Worm (Caenorhabditis elegans) whole organism, mixed stage, embryonic: ENCODE results near the gene C11E4.7.

Source experiments
- M03D4.4 ChIP-seq: sonication (generic microtip); optimal IDR thresholded peaks from 2 replicates; lab custom pipeline; 2017; ENCODE audit warnings: mild to moderate bottlenecking, missing genetic modification characterization, missing compliant biosample characterization
- bed-3 ChIP-seq: fragments of 200-800 bp; sonication (Bioruptor generic); optimal IDR thresholded peaks from 3 replicates; lab custom pipeline; 2018; ENCODE audit warnings: mild to moderate bottlenecking, missing genetic modification characterization, moderate library complexity, missing compliant biosample characterization
- blmp-1 ChIP-seq: fragments of 150-350 bp; optimal IDR thresholded peaks from 2 replicates; lab custom pipeline; 2014; ENCODE audit warnings: missing biosample characterization, missing genetic modification characterization
- ceh-39 ChIP-seq: fragments of 150-350 bp; optimal IDR thresholded peaks from 2 replicates; lab custom pipeline; 2014; ENCODE audit warnings: missing biosample characterization, missing genetic modification characterization
- ceh-43 ChIP-seq: fragments of 200-800 bp; sonication (Bioruptor generic); optimal IDR thresholded peaks from 2 replicates; lab custom pipeline; 2018; ENCODE audit warnings: mild to moderate bottlenecking, missing genetic modification characterization, moderate library complexity, missing compliant biosample characterization
- ces-1 ChIP-seq: fragments of 150-350 bp; optimal IDR thresholded peaks from 2 replicates; lab custom pipeline; 2014; ENCODE audit warnings: missing biosample characterization, missing genetic modification reagents, missing genetic modification characterization
- cnd-1 ChIP-seq: fragments of 200-800 bp; sonication (Bioruptor generic); optimal IDR thresholded peaks from 2 replicates; lab custom pipeline; 2018; ENCODE audit warnings: mild to moderate bottlenecking, missing genetic modification characterization, missing compliant biosample characterization
- drap-1 ChIP-seq: fragments of 200-800 bp; sonication (Bioruptor generic); optimal IDR thresholded peaks from 3 replicates; lab custom pipeline; 2018; ENCODE audit warnings: mild to moderate bottlenecking, missing genetic modification characterization, missing compliant biosample characterization
- elt-1 ChIP-seq: sonication (generic microtip); optimal IDR thresholded peaks from 2 replicates; lab custom pipeline; 2017; ENCODE audit warnings: missing genetic modification characterization, mild to moderate bottlenecking, missing compliant biosample characterization, antibody characterized with exemption, moderate library complexity, borderline replicate concordance; ENCODE audit not compliant: insufficient read depth
- elt-3 ChIP-seq: fragments of 150-350 bp; optimal IDR thresholded peaks from 2 replicates; lab custom pipeline; 2014; ENCODE audit warnings: missing biosample characterization, missing genetic modification characterization
- ham-2 ChIP-seq: fragments of 200-800 bp; sonication (Bioruptor generic); optimal IDR thresholded peaks from 2 replicates; lab custom pipeline; 2018; ENCODE audit warnings: mild to moderate bottlenecking, missing genetic modification characterization, missing compliant biosample characterization
- hlh-1 ChIP-seq: fragments of 150-350 bp; optimal IDR thresholded peaks from 2 replicates; lab custom pipeline; 2014; ENCODE audit warnings: missing biosample characterization, missing genetic modification reagents, missing genetic modification characterization
- lin-13 ChIP-seq: fragments of 150-350 bp; optimal IDR thresholded peaks from 2 replicates; lab custom pipeline; 2014; ENCODE audit warnings: missing biosample characterization, missing genetic modification characterization
- lsy-2 ChIP-seq: fragments of 150-350 bp; optimal IDR thresholded peaks from 2 replicates; lab custom pipeline; 2014; ENCODE audit warnings: missing biosample characterization, missing genetic modification characterization
- mab-5 ChIP-seq: fragments of 150-350 bp; optimal IDR thresholded peaks from 2 replicates; lab custom pipeline; 2014; ENCODE audit warnings: missing biosample characterization, missing genetic modification characterization
- mep-1 ChIP-seq: fragments of 150-350 bp; optimal IDR thresholded peaks from 2 replicates; lab custom pipeline; 2017; ENCODE audit warnings: missing biosample characterization, missing genetic modification reagents, missing genetic modification characterization, inconsistent platforms
- mls-2 ChIP-seq: sonication (generic microtip); optimal IDR thresholded peaks from 2 replicates; lab custom pipeline; 2016; ENCODE audit warnings: mild to moderate bottlenecking, missing genetic modification characterization, moderate library complexity, missing compliant biosample characterization
- nhr-12 ChIP-seq: fragments of 150-350 bp; optimal IDR thresholded peaks from 2 replicates; lab custom pipeline; 2014; ENCODE audit warnings: missing biosample characterization, missing genetic modification characterization
- nhr-2 ChIP-seq: fragments of 150-350 bp; optimal IDR thresholded peaks from 2 replicates; lab custom pipeline; 2014; ENCODE audit warnings: missing biosample characterization, missing genetic modification characterization
- nhr-237 ChIP-seq: fragments of 150-350 bp; optimal IDR thresholded peaks from 2 replicates; lab custom pipeline; 2014; ENCODE audit warnings: missing biosample characterization, missing genetic modification characterization
- nhr-28 ChIP-seq: fragments of 150-350 bp; optimal IDR thresholded peaks from 2 replicates; lab custom pipeline; 2014; ENCODE audit warnings: missing biosample characterization, missing genetic modification characterization
- nhr-76 ChIP-seq: sonication (generic microtip); optimal IDR thresholded peaks from 2 replicates; lab custom pipeline; 2017; ENCODE audit warnings: missing biosample characterization, missing genetic modification characterization
- sem-2 ChIP-seq: fragments of 200-800 bp; sonication (Bioruptor generic); optimal IDR thresholded peaks from 2 replicates; lab custom pipeline; 2018; ENCODE audit warnings: mild to moderate bottlenecking, missing genetic modification characterization, missing compliant biosample characterization
- snpc-4 ChIP-seq: fragments of 150-350 bp; optimal IDR thresholded peaks from 2 replicates; lab custom pipeline; 2014; ENCODE audit warnings: missing biosample characterization, missing genetic modification characterization
- sptf-1 ChIP-seq: sonication (generic microtip); optimal IDR thresholded peaks from 2 replicates; lab custom pipeline; 2017; ENCODE audit warnings: mild to moderate bottlenecking, missing genetic modification characterization, moderate library complexity, missing compliant biosample characterization
- tbx-8 ChIP-seq: fragments of 200-800 bp; sonication (Bioruptor generic); optimal IDR thresholded peaks from 2 replicates; lab custom pipeline; 2018; ENCODE audit warnings: mild to moderate bottlenecking, missing genetic modification characterization, moderate library complexity, missing compliant biosample characterization
- unc-120 ChIP-seq: sonication (generic microtip); optimal IDR thresholded peaks from 2 replicates; lab custom pipeline; 2017; ENCODE audit warnings: missing genetic modification characterization, missing compliant biosample characterization; ENCODE audit not compliant: poor library complexity, severe bottlenecking
- unc-39 ChIP-seq: fragments of 150-350 bp; optimal IDR thresholded peaks from 2 replicates; lab custom pipeline; 2014; ENCODE audit warnings: missing biosample characterization, missing genetic modification characterization
- unc-62 ChIP-seq: fragments of 150-350 bp; optimal IDR thresholded peaks from 2 replicates; lab custom pipeline; 2014; ENCODE audit warnings: missing biosample characterization, missing genetic modification reagents, missing genetic modification characterization
- zip-8 ChIP-seq: fragments of 150-350 bp; optimal IDR thresholded peaks from 2 replicates; lab custom pipeline; 2014; ENCODE audit warnings: missing biosample characterization, missing genetic modification characterization
- ztf-11 ChIP-seq: fragments of 150-350 bp; optimal IDR thresholded peaks from 2 replicates; lab custom pipeline; 2014; ENCODE audit warnings: missing biosample characterization, missing genetic modification characterization

C11E4.7 gene

ce11 chrX:9616919-9617318 lies at the start of gene C11E4.7:
Gene C11E4.7, plus strand, starts transcription at chrX:9617219.
- TF ChIP-seq zip-8 (tag; lab: Kevin White, UChicago) (no peak), blmp-1 (tag; lab: Kevin White, UChicago) (no peak), ceh-43 (GFP tag; lab: Kevin White, UChicago) (no peak), elt-3 (tag; lab: Kevin White, UChicago) (no peak), nhr-28 (tag; lab: Kevin White, UChicago) (no peak), nhr-2 (tag; lab: Kevin White, UChicago) (no peak), sem-2 (GFP tag; lab: Kevin White, UChicago) (no peak), ces-1 (GFP tag; lab: Kevin White, UChicago) (no peak), M03D4.4 (tag; lab: Kevin White, UChicago) (no peak)

- TF ChIP-seq elt-3 (tag; lab: Kevin White, UChicago) (no peak), mls-2 (tag; lab: Kevin White, UChicago) (no peak), mep-1 (no peak), lsy-2 (no peak), zip-8 (tag; lab: Kevin White, UChicago) (no peak), bed-3 (GFP tag; lab: Kevin White, UChicago) (no peak), M03D4.4 (tag; lab: Kevin White, UChicago) (no peak), unc-120 (tag; lab: Kevin White, UChicago) (no peak), nhr-237 (tag; lab: Kevin White, UChicago) (no peak), drap-1 (GFP tag; lab: Kevin White, UChicago) (no peak), hlh-1 (tag; lab: Kevin White, UChicago) (no peak), nhr-76 (tag; lab: Kevin White, UChicago) (no peak), ces-1 (GFP tag; lab: Kevin White, UChicago) (no peak)
Measured at ce11 chrX:9568574-9568973, 48.4 kb upstream of the C11E4.7 start.

- TF ChIP-seq snpc-4 (no peak), nhr-2 (tag; lab: Kevin White, UChicago) (no peak), ceh-39 (tag; lab: Kevin White, UChicago) (no peak), ztf-11 (tag; lab: Kevin White, UChicago) (no peak), zip-8 (tag; lab: Kevin White, UChicago) (no peak), ces-1 (GFP tag; lab: Kevin White, UChicago) (no peak), lin-13 (tag; lab: Kevin White, UChicago) (no peak), M03D4.4 (tag; lab: Kevin White, UChicago) (no peak), sptf-1 (tag; lab: Kevin White, UChicago) (no peak), unc-62 (GFP tag; lab: Kevin White, UChicago) (no peak), mep-1 (no peak), lsy-2 (no peak), cnd-1 (tag; lab: Kevin White, UChicago) (no peak), elt-3 (tag; lab: Kevin White, UChicago) (no peak)
Measured at ce11 chrX:9576928-9577327, 40.1 kb upstream of the C11E4.7 start, which contains the start of gene glb-17. Gene glb-17, minus strand, starts transcription at chrX:9577028.

- TF ChIP-seq cnd-1 (tag; lab: Kevin White, UChicago): no peak
- TF ChIP-seq unc-62 (GFP tag; lab: Kevin White, UChicago): no peak
- no peak for TF ChIP-seq mab-5 (tag; lab: Kevin White, UChicago)
- TF ChIP-seq ham-2 (GFP tag; lab: Kevin White, UChicago): no peak
- no peak for TF ChIP-seq snpc-4
- no peak for TF ChIP-seq unc-39 (tag; lab: Kevin White, UChicago)
- no peak for TF ChIP-seq lin-13 (tag; lab: Kevin White, UChicago)
- no peak for TF ChIP-seq mls-2 (tag; lab: Kevin White, UChicago)
- no peak for TF ChIP-seq unc-120 (tag; lab: Kevin White, UChicago)
- TF ChIP-seq nhr-12 (tag; lab: Kevin White, UChicago): no peak
- no peak for TF ChIP-seq nhr-28 (tag; lab: Kevin White, UChicago)
- TF ChIP-seq elt-1 (tag; lab: Kevin White, UChicago): no peak
- no peak for TF ChIP-seq ztf-11 (tag; lab: Kevin White, UChicago)
- TF ChIP-seq, all 35 proteins: peak for 0
Measured at ce11 chrX:9584333-9584732, 32.7 kb upstream of the C11E4.7 start, which contains the start of gene gpx-5. Gene gpx-5, plus strand, starts transcription at chrX:9584668.

- no peak for TF ChIP-seq ceh-39 (tag; lab: Kevin White, UChicago)
- no peak for TF ChIP-seq unc-120 (tag; lab: Kevin White, UChicago)
- TF ChIP-seq tbx-8 (GFP tag; lab: Kevin White, UChicago): no peak
- TF ChIP-seq nhr-12 (tag; lab: Kevin White, UChicago): no peak
- no peak for TF ChIP-seq snpc-4
Measured at ce11 chrX:9585584-9586166, 31.3 kb upstream of the C11E4.7 start.
